Worm (Caenorhabditis elegans): Measurements from ENCODE around the gene ssp-33.

DNA sequence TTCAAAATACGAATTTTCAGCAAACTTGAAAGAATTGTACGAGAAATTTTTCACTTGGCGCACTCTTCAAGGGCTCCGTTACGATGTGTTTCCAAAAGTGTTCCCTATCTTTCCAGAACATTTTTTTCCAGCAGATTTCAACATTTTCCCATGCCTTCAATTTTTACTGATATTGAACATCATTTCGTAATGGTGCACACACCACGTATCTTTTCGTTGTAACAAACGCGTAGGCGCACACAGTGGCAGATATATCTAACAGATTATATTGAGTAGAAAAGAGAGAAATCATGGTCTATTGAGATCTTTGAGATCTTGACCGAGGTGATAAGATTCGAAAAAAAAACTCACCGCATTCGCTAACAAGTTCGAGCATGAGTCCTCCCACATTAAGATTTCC is 15.5 kb upstream of the ssp-33 start:
- TF ChIP-seq ztf-23 (GFP tag; IDR thresholded peaks at IDR 0.05) (no peak), cog-1 (tag; optimal IDR thresholded peaks at IDR 0.05) (no peak), T22C8.4 (GFP tag; IDR thresholded peaks at IDR 0.05) (no peak), flt-1 (GFP tag; IDR thresholded peaks at IDR 0.05) (no peak), med-1 (GFP tag; optimal IDR thresholded peaks at IDR 0.05; ENCODE audit: insufficient read depth) (no peak)

Measured in whole organism, midembryonic.